Worm (Caenorhabditis elegans): ENCODE data around the gene F57B1.9.

Gene F57B1.9

ce11 chrV:13209567-13209966 lies 11.8 kb upstream of the F57B1.9 start, which contains the start of gene F57B1.6:
Gene F57B1.6 (plus strand): TSS chrV:13209645.
- TF ChIP-seq eyg-1 (tag; optimal IDR thresholded peaks at IDR 0.05) = no peak
- TF ChIP-seq nfya-1 (tag; optimal IDR thresholded peaks at IDR 0.05) = no peak
- no peak for TF ChIP-seq ceh-45 (GFP tag; IDR thresholded peaks at IDR 0.05)
- TF ChIP-seq nhr-232 (tag; optimal IDR thresholded peaks at IDR 0.05) = no peak
- no peak for TF ChIP-seq pqm-1 (tag; optimal IDR thresholded peaks at IDR 0.05)
- no peak for TF ChIP-seq tbx-7 (tag; optimal IDR thresholded peaks at IDR 0.05)

DNA sequence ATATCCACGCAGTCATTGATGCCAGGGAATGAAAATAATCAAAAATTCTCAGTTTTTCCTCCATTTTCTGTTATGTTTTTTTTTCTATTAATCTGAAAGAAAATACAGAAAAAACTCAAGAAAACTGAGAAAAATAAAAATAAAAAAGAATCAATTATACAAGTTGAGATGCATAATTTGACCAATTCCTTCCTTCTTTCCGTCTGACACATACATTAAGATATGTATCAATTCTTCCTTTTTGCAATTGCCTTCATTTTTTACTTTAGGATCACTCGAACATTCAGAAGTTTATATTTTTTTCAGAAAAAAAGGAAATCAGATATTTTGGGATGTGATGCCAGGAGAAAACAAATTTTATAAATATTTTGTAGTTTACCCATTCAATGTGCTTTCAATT lies 9.7 kb upstream of the F57B1.9 start, which contains the start of gene F57B1.5:
Gene F57B1.5, plus strand, starts transcription at position 301 of the 400 bp plus-strand sequence.
- TF ChIP-seq ceh-34 (tag; optimal IDR thresholded peaks at IDR 0.05) = no peak
- TF ChIP-seq pat-9 (tag; optimal IDR thresholded peaks at IDR 0.05) = no peak
- TF ChIP-seq ama-1 (optimal IDR thresholded peaks at IDR 0.05) = no peak
- TF ChIP-seq unc-42 (tag; optimal IDR thresholded peaks at IDR 0.05) = no peak
- no peak for TF ChIP-seq ceh-31 (tag; optimal IDR thresholded peaks at IDR 0.05)
- TF ChIP-seq ceh-45 (GFP tag; IDR thresholded peaks at IDR 0.05) = no peak
- no peak for TF ChIP-seq unc-3 (GFP tag; conservative IDR thresholded peaks at IDR 0.05)
- no peak for TF ChIP-seq unc-3 (tag; optimal IDR thresholded peaks at IDR 0.05)
- no peak for TF ChIP-seq pros-1 (tag; optimal IDR thresholded peaks at IDR 0.05)
- no peak for TF ChIP-seq pqm-1 (tag; optimal IDR thresholded peaks at IDR 0.05)

- TF ChIP-seq lin-11 (tag; optimal IDR thresholded peaks at IDR 0.05) (no peak), lim-6 (tag; optimal IDR thresholded peaks at IDR 0.05) (no peak), pag-3 (tag; optimal IDR thresholded peaks at IDR 0.05; ENCODE audit: borderline replicate concordance) (no peak), fkh-6 (tag; optimal IDR thresholded peaks at IDR 0.05) (no peak), ceh-45 (GFP tag; IDR thresholded peaks at IDR 0.05) (no peak), ceh-19 (GFP tag; optimal IDR thresholded peaks at IDR 0.05) (no peak), unc-86 (tag; optimal IDR thresholded peaks at IDR 0.05) (no peak), pat-9 (tag; optimal IDR thresholded peaks at IDR 0.05) (no peak), dmd-4 (tag; optimal IDR thresholded peaks at IDR 0.05; ENCODE audit: borderline replicate concordance) (no peak), fax-1 (tag; optimal IDR thresholded peaks at IDR 0.05) (no peak), unc-3 (GFP tag; conservative IDR thresholded peaks at IDR 0.05) (no peak), unc-3 (tag; optimal IDR thresholded peaks at IDR 0.05) (no peak), madf-2 (tag; optimal IDR thresholded peaks at IDR 0.05) (no peak)
These were observed 8.8 kb upstream of the F57B1.9 start for ce11 chrV:13206514-13206913.

DNA sequence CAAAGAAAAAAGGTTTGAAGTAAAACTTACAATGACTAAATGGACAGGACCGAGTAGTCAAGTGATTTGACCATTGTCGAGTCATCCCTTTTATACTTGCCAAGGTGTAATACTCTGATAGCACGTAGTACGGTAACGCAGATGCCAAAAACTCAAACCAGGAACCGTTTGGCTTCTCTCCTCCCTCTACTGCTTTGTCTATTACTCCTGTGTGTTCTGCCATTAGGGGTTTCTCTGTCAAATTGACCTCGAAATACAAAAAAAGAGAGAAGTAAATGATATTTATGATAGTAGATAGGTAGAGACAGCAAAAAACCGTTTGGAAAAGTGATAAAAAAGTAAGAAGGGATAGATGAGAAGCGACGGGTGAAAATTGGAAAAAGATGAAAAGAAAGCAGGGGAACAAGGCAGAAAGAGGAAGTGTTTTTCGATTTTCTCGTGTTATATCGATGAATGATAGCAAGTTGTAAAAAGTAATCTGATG lies 4.4 kb upstream of the F57B1.9 start, which contains the start of the genes col-159 and col-160:
Gene col-159, minus strand, starts transcription at position 51 of the 484 bp plus-strand sequence.
Gene col-160, minus strand, starts transcription at position 63 of the 484 bp plus-strand sequence.
- TF ChIP-seq odd-2 (tag; optimal IDR thresholded peaks at IDR 0.05) (no peak), tbx-7 (tag; optimal IDR thresholded peaks at IDR 0.05) (no peak), C38D4.7 (GFP tag; optimal IDR thresholded peaks at IDR 0.05) (no peak), fkh-6 (tag; optimal IDR thresholded peaks at IDR 0.05) (no peak), unc-42 (tag; optimal IDR thresholded peaks at IDR 0.05) (no peak)

ce11 chrV:13200609-13201008 lies 2.9 kb upstream of the F57B1.9 start:
- TF ChIP-seq unc-86 (tag; optimal IDR thresholded peaks at IDR 0.05) (no peak), hlh-30 (tag; optimal IDR thresholded peaks at IDR 0.05; ENCODE audit: insufficient read depth) (no peak), lim-6 (tag; optimal IDR thresholded peaks at IDR 0.05) (no peak), lin-11 (tag; optimal IDR thresholded peaks at IDR 0.05) (no peak), pat-9 (tag; optimal IDR thresholded peaks at IDR 0.05) (no peak), ref-2 (tag; optimal IDR thresholded peaks at IDR 0.05) (no peak), hlh-15 (tag; optimal IDR thresholded peaks at IDR 0.05) (no peak), pqm-1 (tag; optimal IDR thresholded peaks at IDR 0.05) (no peak), ceh-45 (GFP tag; IDR thresholded peaks at IDR 0.05) (no peak), unc-55 (GFP tag; optimal IDR thresholded peaks at IDR 0.05) (no peak), ceh-48 (tag; optimal IDR thresholded peaks at IDR 0.05) (no peak), tbx-2 (tag; optimal IDR thresholded peaks at IDR 0.05) (no peak), rnt-1 (tag; optimal IDR thresholded peaks at IDR 0.05) (no peak), syd-9 (tag; optimal IDR thresholded peaks at IDR 0.05) (no peak), C08G9.2 (tag; optimal IDR thresholded peaks at IDR 0.05) (no peak), C38D4.7 (GFP tag; optimal IDR thresholded peaks at IDR 0.05) (no peak), fkh-6 (tag; optimal IDR thresholded peaks at IDR 0.05) (no peak), nhr-232 (tag; optimal IDR thresholded peaks at IDR 0.05) (no peak), ceh-9 (tag; optimal IDR thresholded peaks at IDR 0.05) (no peak), sdc-2 (tag; optimal IDR thresholded peaks at IDR 0.05) (no peak)

Measured in whole organism, late embryonic.